Worm (Caenorhabditis elegans) whole organism, young adult: ENCODE measurements around the gene T22B2.2.

ENCODE experiments used
- B0261.1 ChIP-seq: sonication (generic microtip); optimal IDR thresholded peaks from 2 replicates; lab custom pipeline; 2016; ENCODE audit warnings: mild to moderate bottlenecking, missing genetic modification characterization, moderate library complexity, missing compliant biosample characterization
- C17E4.6 ChIP-seq: fragments of 200-800 bp; sonication (Bioruptor generic); IDR thresholded peaks from 2 replicates; pipeline ENCODE4 v1.3.6; 2022; ENCODE audit warnings: missing genetic modification reagents, missing genetic modification characterization, missing compliant biosample characterization
- D2030.7 ChIP-seq: fragments of 200-800 bp; sonication (Bioruptor generic); IDR thresholded peaks from 2 replicates; pipeline ENCODE4 v1.3.6; 2022; ENCODE audit warnings: missing genetic modification reagents, missing genetic modification characterization, missing compliant biosample characterization
- F22D6.2 ChIP-seq: sonication (generic microtip); optimal IDR thresholded peaks from 2 replicates; lab custom pipeline; 2016; ENCODE audit warnings: mild to moderate bottlenecking, missing genetic modification characterization, missing compliant biosample characterization
- F37B4.10 ChIP-seq: fragments of 200-800 bp; sonication (Bioruptor generic); IDR thresholded peaks from 2 replicates; pipeline ENCODE4 v1.3.6; 2022; ENCODE audit warnings: missing genetic modification characterization, missing compliant biosample characterization
- F49E8.2 ChIP-seq: sonication (generic microtip); optimal IDR thresholded peaks from 3 replicates; lab custom pipeline; 2017; ENCODE audit warnings: missing genetic modification characterization, mild to moderate bottlenecking, missing compliant biosample characterization, antibody characterized with exemption, moderate library complexity; ENCODE audit not compliant: insufficient read depth
- F52B5.7 ChIP-seq: sonication (generic microtip); optimal IDR thresholded peaks from 2 replicates; lab custom pipeline; 2016; ENCODE audit warnings: mild to moderate bottlenecking, missing genetic modification characterization, missing compliant biosample characterization
- K12H6.12 ChIP-seq: fragments of 200-800 bp; sonication (Bioruptor generic); optimal IDR thresholded peaks from 2 replicates; lab custom pipeline; 2018; ENCODE audit warnings: mild to moderate bottlenecking, missing genetic modification characterization, missing compliant biosample characterization
- T26A5.8 ChIP-seq: sonication (generic microtip); optimal IDR thresholded peaks from 2 replicates; lab custom pipeline; 2016; ENCODE audit warnings: missing genetic modification characterization, missing compliant biosample characterization
- Y79H2A.3 ChIP-seq: fragments of 200-800 bp; sonication (Bioruptor generic); conservative IDR thresholded peaks from 2 replicates; pipeline ENCODE4 v1.3.6; 2022; ENCODE audit warnings: missing genetic modification reagents, missing genetic modification characterization, missing compliant biosample characterization
- ama-1 ChIP-seq, 3 experiments: fragments of 150-350 bp in 1 of 3; sonication (generic microtip) in 2 of 3; optimal IDR thresholded peaks; 2 replicates each; lab custom pipeline; 2014 to 2018; ENCODE audit warnings: missing biosample characterization in 2 of 3, missing genetic modification characterization in 2 of 3, missing genetic modification reagents in 2 of 3
- attf-5 ChIP-seq: fragments of 200-800 bp; sonication (Bioruptor generic); optimal IDR thresholded peaks from 2 replicates; lab custom pipeline; 2018; ENCODE audit warnings: mild to moderate bottlenecking, missing genetic modification characterization, missing compliant biosample characterization
- attf-6 ChIP-seq: fragments of 200-800 bp; sonication (Bioruptor generic); IDR thresholded peaks from 2 replicates; pipeline ENCODE4 v1.3.6; 2022; ENCODE audit warnings: missing genetic modification reagents, missing genetic modification characterization, missing compliant biosample characterization
- efl-1 ChIP-seq: fragments of 150-350 bp; optimal IDR thresholded peaks from 2 replicates; lab custom pipeline; 2014; ENCODE audit warnings: missing biosample characterization, missing genetic modification reagents, missing genetic modification characterization
- ets-4 ChIP-seq: fragments of 200-800 bp; sonication (Bioruptor generic); optimal IDR thresholded peaks from 2 replicates; lab custom pipeline; 2018; ENCODE audit warnings: mild to moderate bottlenecking, missing genetic modification characterization, missing compliant biosample characterization
- him-1 ChIP-seq: sonication (generic microtip); optimal IDR thresholded peaks from 2 replicates; lab custom pipeline; 2016; ENCODE audit warnings: missing genotype, missing genetic modification reagents, missing genetic modification characterization, missing compliant biosample characterization
- let-607 ChIP-seq, 2 experiments: fragments of 200-800 bp in 1 of 2; sonication (Bioruptor generic) in 1 of 2; sonication (generic microtip) in 1 of 2; optimal IDR thresholded peaks; 2 replicates each; lab custom pipeline; 2016 to 2018; ENCODE audit warnings: mild to moderate bottlenecking in 2 of 2, missing compliant biosample characterization in 2 of 2, missing genetic modification characterization in 2 of 2, moderate library complexity in 2 of 2, missing genotype in 1 of 2
- lir-1 ChIP-seq: fragments of 200-800 bp; sonication (Bioruptor generic); conservative IDR thresholded peaks from 2 replicates; pipeline ENCODE4 v1.3.6; 2022; ENCODE audit warnings: missing genetic modification reagents, missing genetic modification characterization, missing compliant biosample characterization
- lsy-27 ChIP-seq: sonication (generic microtip); optimal IDR thresholded peaks from 2 replicates; lab custom pipeline; 2017; ENCODE audit warnings: missing genetic modification characterization, mild to moderate bottlenecking, missing compliant biosample characterization, antibody characterized with exemption, missing genotype, borderline replicate concordance; ENCODE audit not compliant: insufficient read depth
- madf-10 ChIP-seq: sonication (generic microtip); optimal IDR thresholded peaks from 2 replicates; lab custom pipeline; 2016; ENCODE audit warnings: mild to moderate bottlenecking, missing genetic modification characterization, missing compliant biosample characterization
- madf-8 ChIP-seq: fragments of 200-800 bp; sonication (Bioruptor generic); conservative IDR thresholded peaks from 2 replicates; pipeline ENCODE4 v1.3.6; 2022; ENCODE audit warnings: missing genetic modification reagents, missing genetic modification characterization, missing compliant biosample characterization
- mcd-1 ChIP-seq: fragments of 200-800 bp; sonication (Bioruptor generic); IDR thresholded peaks from 2 replicates; pipeline ENCODE4 v1.3.6; 2022; ENCODE audit warnings: missing genetic modification reagents, missing genetic modification characterization, missing compliant biosample characterization
- mes-4 ChIP-seq: sonication (generic microtip); optimal IDR thresholded peaks from 2 replicates; lab custom pipeline; 2016; ENCODE audit warnings: missing genotype, missing genetic modification characterization, missing compliant biosample characterization
- mxl-1 ChIP-seq: sonication (generic microtip); optimal IDR thresholded peaks from 2 replicates; lab custom pipeline; 2016; ENCODE audit warnings: missing genetic modification characterization, missing compliant biosample characterization
- nfya-2 ChIP-seq: fragments of 200-800 bp; sonication (Bioruptor generic); IDR thresholded peaks from 2 replicates; pipeline ENCODE4 v1.3.6; 2022; ENCODE audit warnings: missing genetic modification reagents, missing genetic modification characterization, missing compliant biosample characterization
- nhr-27 ChIP-seq: fragments of 200-800 bp; sonication (Bioruptor generic); optimal IDR thresholded peaks from 2 replicates; lab custom pipeline; 2018; ENCODE audit warnings: mild to moderate bottlenecking, missing genetic modification characterization, moderate library complexity, missing compliant biosample characterization
- nhr-80 ChIP-seq: sonication (generic microtip); optimal IDR thresholded peaks from 2 replicates; lab custom pipeline; 2016; ENCODE audit warnings: missing genetic modification characterization, missing compliant biosample characterization
- nhr-90 ChIP-seq: sonication (generic microtip); optimal IDR thresholded peaks from 2 replicates; lab custom pipeline; 2016; ENCODE audit warnings: missing genotype, mild to moderate bottlenecking, missing genetic modification characterization, missing compliant biosample characterization
- pbrm-1 ChIP-seq: fragments of 200-800 bp; sonication (Bioruptor generic); IDR thresholded peaks from 2 replicates; pipeline ENCODE4 v1.3.6; 2022; ENCODE audit warnings: missing genetic modification reagents, missing genetic modification characterization, missing compliant biosample characterization
- pha-4 ChIP-seq: fragments of 150-350 bp; sonication (generic microtip); optimal IDR thresholded peaks from 2 replicates; lab custom pipeline; 2014; ENCODE audit warnings: missing biosample characterization, missing genetic modification reagents, missing genetic modification characterization
- rec-8 ChIP-seq, 2 experiments: sonication (generic microtip); optimal IDR thresholded peaks; 2 replicates each; lab custom pipeline; 2016; ENCODE audit warnings: mild to moderate bottlenecking in 2 of 2, missing genetic modification characterization in 2 of 2, missing genetic modification reagents in 2 of 2, missing genotype in 2 of 2, missing biosample characterization in 1 of 2, missing compliant biosample characterization in 1 of 2, moderate library complexity in 1 of 2
- sdz-38 ChIP-seq: sonication (generic microtip); optimal IDR thresholded peaks from 2 replicates; lab custom pipeline; 2016; ENCODE audit warnings: missing genotype, missing genetic modification characterization, missing compliant biosample characterization
- snpc-1.1 ChIP-seq: sonication (generic microtip); optimal IDR thresholded peaks from 2 replicates; lab custom pipeline; 2017; ENCODE audit warnings: missing genetic modification characterization, mild to moderate bottlenecking, missing compliant biosample characterization, antibody characterized with exemption, moderate library complexity, missing genotype, missing genetic modification reagents; ENCODE audit not compliant: insufficient read depth
- snpc-3.4 ChIP-seq: sonication (generic microtip); optimal IDR thresholded peaks from 2 replicates; lab custom pipeline; 2017; ENCODE audit warnings: missing genetic modification characterization, mild to moderate bottlenecking, missing compliant biosample characterization, antibody characterized with exemption, moderate library complexity, missing genotype, missing genetic modification reagents
- ztf-18 ChIP-seq: sonication (generic microtip); optimal IDR thresholded peaks from 2 replicates; lab custom pipeline; 2016; ENCODE audit warnings: missing genotype, mild to moderate bottlenecking, missing genetic modification characterization, missing compliant biosample characterization
- ztf-22 ChIP-seq: fragments of 200-800 bp; sonication (Bioruptor generic); optimal IDR thresholded peaks from 2 replicates; lab custom pipeline; 2018; ENCODE audit warnings: mild to moderate bottlenecking, missing genetic modification characterization, moderate library complexity, missing compliant biosample characterization
- ztf-28 ChIP-seq: fragments of 200-800 bp; sonication (Bioruptor generic); IDR thresholded peaks from 2 replicates; pipeline ENCODE4 v1.3.6; 2022; ENCODE audit warnings: missing genetic modification reagents, missing genetic modification characterization, missing compliant biosample characterization

The T22B2.2 gene

DNA sequence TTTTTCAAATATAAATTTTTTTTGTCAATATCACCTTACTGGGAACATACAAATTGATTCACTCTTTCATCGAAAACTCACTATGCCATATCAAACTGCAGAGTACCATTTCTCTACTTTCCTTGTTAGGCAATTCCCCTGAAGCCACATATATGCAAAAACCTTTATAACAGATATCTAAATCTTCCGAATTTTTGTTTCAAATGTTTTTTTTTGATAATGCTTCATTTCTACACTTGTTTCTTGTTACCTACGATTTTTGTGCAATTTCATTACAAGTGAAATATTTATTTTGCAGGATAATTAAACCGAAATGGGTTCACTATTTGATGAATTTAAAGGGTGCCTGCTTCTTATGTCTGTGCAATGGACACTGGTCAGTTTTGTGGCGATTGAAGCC lies at the start of gene T22B2.2:
Gene T22B2.2, plus strand, starts transcription at position 301 of the 400 bp plus-strand sequence.
- TF ChIP-seq sdz-38 (tag; lab: Kevin White, UChicago) (no peak), madf-8 (GFP tag; lab: Robert Waterston, UW) (no peak), nhr-80 (tag; lab: Kevin White, UChicago) (no peak), T26A5.8 (tag; lab: Kevin White, UChicago) (no peak), nhr-27 (tag; lab: Kevin White, UChicago) (no peak), rec-8 (tag; optimal IDR thresholded peaks at IDR 0.05; lab: Kevin White, UChicago) (no peak), him-1 (tag; lab: Kevin White, UChicago) (no peak), C17E4.6 (GFP tag; lab: Robert Waterston, UW) (no peak), mxl-1 (tag; lab: Kevin White, UChicago) (no peak), mcd-1 (GFP tag; lab: Robert Waterston, UW) (no peak), F22D6.2 (no peak), B0261.1 (tag; lab: Kevin White, UChicago) (no peak), lsy-27 (tag; lab: Kevin White, UChicago) (no peak), snpc-1.1 (tag; lab: Kevin White, UChicago) (no peak), ztf-22 (GFP tag; lab: Kevin White, UChicago) (no peak), lir-1 (GFP tag; lab: Robert Waterston, UW) (no peak)

- no peak for TF ChIP-seq pbrm-1
- TF ChIP-seq Y79H2A.3 (GFP tag; lab: Robert Waterston, UW) = no peak
- no peak for TF ChIP-seq ztf-18 (tag; lab: Kevin White, UChicago)
- no peak for TF ChIP-seq madf-10 (tag; lab: Kevin White, UChicago)
- no peak for TF ChIP-seq F49E8.2
- TF ChIP-seq lsy-27 (tag; lab: Kevin White, UChicago) = no peak
Measured at ce11 chrX:3871578-3872234, 48.5 kb upstream of the T22B2.2 start.

- TF ChIP-seq F52B5.7 (tag; lab: Kevin White, UChicago) = no peak
- no peak for TF ChIP-seq K12H6.12 (tag; lab: Kevin White, UChicago)
- no peak for TF ChIP-seq nfya-2 (GFP tag; lab: Robert Waterston, UW)
- TF ChIP-seq attf-5 = no peak
- TF ChIP-seq pha-4 (tag; lab: Kevin White, UChicago) = no peak
- TF ChIP-seq ama-1 (optimal IDR thresholded peaks at IDR 0.05; lab: Kevin White, UChicago) = no peak
- no peak for TF ChIP-seq ama-1 (GFP tag; optimal IDR thresholded peaks at IDR 0.05; lab: Kevin White, UChicago)
- no peak for TF ChIP-seq mes-4 (tag; lab: Kevin White, UChicago)
- TF ChIP-seq F37B4.10 = no peak
- no peak for TF ChIP-seq D2030.7 (GFP tag; lab: Robert Waterston, UW)
- TF ChIP-seq B0261.1 (tag; lab: Kevin White, UChicago) = no peak
- no peak for TF ChIP-seq efl-1 (GFP tag; lab: Kevin White, UChicago)
- TF ChIP-seq nhr-90 = no peak
- no peak for TF ChIP-seq ztf-28 (GFP tag; lab: Robert Waterston, UW)
- no peak for TF ChIP-seq ets-4
- no peak for TF ChIP-seq attf-6 (GFP tag; lab: Robert Waterston, UW)
- TF ChIP-seq let-607 (tag; optimal IDR thresholded peaks at IDR 0.05; lab: Kevin White, UChicago) = no peak
- TF ChIP-seq T26A5.8 (tag; lab: Kevin White, UChicago) = no peak
- no peak for TF ChIP-seq snpc-3.4
Measured at ce11 chrX:3873445-3873844, 46.8 kb upstream of the T22B2.2 start, which contains the start of gene lim-4. lim-4 (minus strand) TSS chrX:3873545.
